Fruit fly (Drosophila melanogaster) whole organism, embryonic: ENCODE measurements around the gene Tsen34.

Experiments
- Adf1 ChIP-seq: fragments of 200-800 bp; sonication (Bioruptor generic); IDR thresholded peaks from 2 replicates; pipeline ENCODE4 v1.3.6; 2022; ENCODE audit warnings: missing biosample characterization, missing genetic modification characterization
- Antp ChIP-seq: fragments of 200-800 bp; sonication (Bioruptor generic); optimal IDR thresholded peaks from 3 replicates; lab custom pipeline; 2016; ENCODE audit warnings: missing biosample characterization, missing genetic modification characterization
- CG10321 ChIP-seq: fragments of 200-800 bp; sonication (Bioruptor generic); IDR thresholded peaks from 2 replicates; pipeline ENCODE4 v1.3.6; 2022; ENCODE audit warnings: missing biosample characterization, missing genetic modification characterization
- CG11560 ChIP-seq: fragments of 200-800 bp; sonication (Bioruptor generic); IDR thresholded peaks from 3 replicates; pipeline ENCODE4 v1.3.6; 2022; ENCODE audit warnings: missing biosample characterization, missing genetic modification characterization
- CG12219 ChIP-seq: fragments of 200-800 bp; sonication (Bioruptor generic); optimal IDR thresholded peaks from 3 replicates; lab custom pipeline; 2018; ENCODE audit warnings: missing biosample characterization, mild to moderate bottlenecking, missing genetic modification characterization
- CG12236 ChIP-seq: fragments of 200-800 bp; sonication (Bioruptor generic); optimal IDR thresholded peaks from 2 replicates; lab custom pipeline; 2016; ENCODE audit warnings: missing biosample characterization, missing genetic modification characterization
- CG18262 ChIP-seq: fragments of 200-800 bp; optimal IDR thresholded peaks from 3 replicates; lab custom pipeline; 2019; ENCODE audit warnings: missing biosample characterization, mild to moderate bottlenecking, missing genetic modification characterization, moderate library complexity
- CG18599 ChIP-seq: fragments of 200-800 bp; sonication (Bioruptor generic); optimal IDR thresholded peaks from 3 replicates; lab custom pipeline; 2017; ENCODE audit warnings: missing biosample characterization, missing genetic modification characterization, mild to moderate bottlenecking, moderate library complexity, missing genetic modification reagents
- CG2199 ChIP-seq: fragments of 200-800 bp; sonication (Bioruptor generic); IDR thresholded peaks from 3 replicates; pipeline ENCODE4 v1.3.6; 2022; ENCODE audit warnings: missing biosample characterization, missing genetic modification characterization
- CG3407 ChIP-seq: fragments of 200-800 bp; sonication (Bioruptor generic); optimal IDR thresholded peaks from 2 replicates; lab custom pipeline; 2018; ENCODE audit warnings: missing biosample characterization, mild to moderate bottlenecking, missing genetic modification characterization
- CG6175 ChIP-seq: fragments of 200-800 bp; sonication (Bioruptor generic); IDR thresholded peaks from 3 replicates; pipeline ENCODE4 v1.3.6; 2022; ENCODE audit warnings: missing biosample characterization, missing genetic modification characterization
- CG6791 ChIP-seq: fragments of 200-800 bp; sonication (Bioruptor generic); IDR thresholded peaks from 3 replicates; pipeline ENCODE4 v1.3.6; 2022; ENCODE audit warnings: missing biosample characterization, missing genetic modification characterization; ENCODE audit not compliant: partially characterized antibody
- CG6813 ChIP-seq: fragments of 200-800 bp; sonication (Bioruptor generic); optimal IDR thresholded peaks from 2 replicates; lab custom pipeline; 2017; ENCODE audit warnings: missing biosample characterization, missing genetic modification characterization, mild to moderate bottlenecking, moderate library complexity, missing genetic modification reagents
- CG9215 ChIP-seq: fragments of 200-800 bp; sonication (Bioruptor generic); IDR thresholded peaks from 2 replicates; pipeline ENCODE4 v1.3.6; 2022; ENCODE audit warnings: missing biosample characterization, missing genetic modification characterization
- Dfd ChIP-seq, 2 experiments: fragments of >200 bp; optimal IDR thresholded peaks; 2 replicates each; lab custom pipeline; 2017; ENCODE audit warnings: missing biosample characterization in 2 of 2, missing genetic modification characterization in 2 of 2
- HLH3B ChIP-seq: fragments of 200-800 bp; sonication (Bioruptor generic); IDR thresholded peaks from 2 replicates; pipeline ENCODE4 v1.3.6; 2022; ENCODE audit warnings: missing biosample characterization, missing genetic modification characterization
- HLH4C ChIP-seq: fragments of 200-800 bp; sonication (Bioruptor generic); IDR thresholded peaks from 3 replicates; pipeline ENCODE4 v1.3.6; 2022; ENCODE audit warnings: missing biosample characterization, missing genetic modification characterization; ENCODE audit not compliant: partially characterized antibody
- Kr ChIP-seq: fragments of 200-800 bp; sonication (Bioruptor generic); optimal IDR thresholded peaks from 2 replicates; lab custom pipeline; 2017; ENCODE audit warnings: missing biosample characterization, mild to moderate bottlenecking, missing genetic modification characterization
- Nf-YB ChIP-seq: fragments of 200-800 bp; sonication (Bioruptor generic); optimal IDR thresholded peaks from 3 replicates; lab custom pipeline; 2019; ENCODE audit warnings: missing biosample characterization, mild to moderate bottlenecking, missing genetic modification characterization, moderate library complexity
- Spps ChIP-seq: fragments of 200-800 bp; sonication (Bioruptor generic); optimal IDR thresholded peaks from 2 replicates; lab custom pipeline; 2018; ENCODE audit warnings: missing biosample characterization, mild to moderate bottlenecking, missing genetic modification characterization
- Stat92E ChIP-seq, 3 experiments: fragments of >200 bp in 2 of 3; fragments of 200-800 bp in 1 of 3; sonication (Bioruptor generic) in 1 of 3; optimal IDR thresholded peaks; 2 replicates each; lab custom pipeline; 2017 to 2019; ENCODE audit warnings: missing biosample characterization in 3 of 3, missing genetic modification characterization in 3 of 3, mild to moderate bottlenecking in 1 of 3, moderate library complexity in 1 of 3
- Taf1 ChIP-seq: fragments of 200-800 bp; sonication (Bioruptor generic); IDR thresholded peaks from 2 replicates; pipeline ENCODE4 v1.3.6; 2022; ENCODE audit warnings: missing biosample characterization, missing genetic modification characterization
- Trl ChIP-seq, 3 experiments: fragments of >200 bp in 2 of 3; fragments of 200-800 bp in 1 of 3; sonication (Bioruptor generic) in 1 of 3; optimal IDR thresholded peaks; 2 replicates in 1 of 3; 3 replicates in 2 of 3; lab custom pipeline; 2016 to 2017; ENCODE audit warnings: missing biosample characterization in 1 of 3, missing genetic modification characterization in 1 of 3
- YL-1 ChIP-seq: fragments of 200-800 bp; sonication (Bioruptor generic); optimal IDR thresholded peaks from 3 replicates; lab custom pipeline; 2017; ENCODE audit warnings: missing biosample characterization, mild to moderate bottlenecking, missing genetic modification characterization
- abd-A ChIP-seq: fragments of 200-800 bp; sonication (Bioruptor generic); optimal IDR thresholded peaks from 3 replicates; lab custom pipeline; 2019; ENCODE audit warnings: missing biosample characterization, mild to moderate bottlenecking, missing genetic modification characterization, moderate library complexity
- al ChIP-seq: fragments of 200-800 bp; sonication (Bioruptor generic); IDR thresholded peaks from 2 replicates; pipeline ENCODE4 v1.3.6; 2022; ENCODE audit warnings: missing biosample characterization, missing genetic modification characterization
- aop ChIP-seq: fragments of 200-800 bp; sonication (Bioruptor generic); IDR thresholded peaks from 2 replicates; pipeline ENCODE4 v1.3.6; 2022; ENCODE audit warnings: missing biosample characterization, missing genetic modification characterization
- cad ChIP-seq: fragments of >200 bp; optimal IDR thresholded peaks from 2 replicates; lab custom pipeline; 2017; ENCODE audit warnings: missing biosample characterization, missing genetic modification characterization
- ci ChIP-seq: fragments of 200-800 bp; sonication (Bioruptor generic); IDR thresholded peaks from 3 replicates; pipeline ENCODE4 v1.3.6; 2022; ENCODE audit warnings: missing biosample characterization, missing genetic modification characterization
- dmrt11E ChIP-seq: fragments of 200-800 bp; sonication (Bioruptor generic); optimal IDR thresholded peaks from 3 replicates; lab custom pipeline; 2018; ENCODE audit warnings: missing biosample characterization, mild to moderate bottlenecking, missing genetic modification characterization, moderate library complexity
- fru ChIP-seq: fragments of >200 bp; optimal IDR thresholded peaks from 2 replicates; lab custom pipeline; 2017
- ftz-f1 ChIP-seq: fragments of 200-800 bp; sonication (Bioruptor generic); optimal IDR thresholded peaks from 2 replicates; lab custom pipeline; 2016; ENCODE audit warnings: missing biosample characterization, missing genetic modification characterization
- fu2 ChIP-seq: fragments of 200-800 bp; sonication (Bioruptor generic); optimal IDR thresholded peaks from 2 replicates; lab custom pipeline; 2016; ENCODE audit warnings: missing biosample characterization, missing genetic modification characterization
- gsb-n ChIP-seq: fragments of 200-800 bp; sonication (Bioruptor generic); optimal IDR thresholded peaks from 3 replicates; lab custom pipeline; 2018; ENCODE audit warnings: missing biosample characterization, mild to moderate bottlenecking, missing genetic modification characterization
- ham ChIP-seq: fragments of 200-800 bp; sonication (Bioruptor generic); IDR thresholded peaks from 2 replicates; pipeline ENCODE4 v1.3.6; 2022; ENCODE audit warnings: missing biosample characterization, missing genetic modification characterization
- hth ChIP-seq: fragments of >200 bp; optimal IDR thresholded peaks from 2 replicates; lab custom pipeline; 2017; ENCODE audit warnings: inconsistent platforms
- onecut ChIP-seq: fragments of 200-800 bp; sonication (Bioruptor generic); IDR thresholded peaks from 2 replicates; pipeline ENCODE4 v1.3.6; 2022; ENCODE audit warnings: missing biosample characterization, missing genetic modification characterization
- org-1 ChIP-seq: fragments of 200-800 bp; sonication (Bioruptor generic); optimal IDR thresholded peaks from 2 replicates; lab custom pipeline; 2017; ENCODE audit warnings: missing biosample characterization, missing genetic modification characterization
- pan ChIP-seq, 4 experiments: fragments of >200 bp in 3 of 4; fragments of 200-800 bp in 1 of 4; sonication (Bioruptor generic) in 1 of 4; optimal IDR thresholded peaks in 3 of 4; IDR thresholded peaks in 1 of 4; 2 replicates each; pipeline versions ENCODE4 v1.3.6 to Lab custom; 2017 to 2022; ENCODE audit warnings: missing biosample characterization in 2 of 4, missing genetic modification characterization in 2 of 4, mixed read lengths in 1 of 4
- pho ChIP-seq: fragments of 200-800 bp; sonication (Bioruptor generic); optimal IDR thresholded peaks from 2 replicates; lab custom pipeline; 2016; ENCODE audit warnings: missing biosample characterization, missing genetic modification characterization
- pum ChIP-seq: fragments of 200-800 bp; sonication (Bioruptor generic); optimal IDR thresholded peaks from 2 replicates; lab custom pipeline; 2016; ENCODE audit warnings: missing biosample characterization, missing genetic modification characterization
- ro ChIP-seq: fragments of 200-800 bp; sonication (Bioruptor generic); IDR thresholded peaks from 2 replicates; pipeline ENCODE4 v1.3.6; 2022; ENCODE audit warnings: missing biosample characterization, missing genetic modification characterization
- tio ChIP-seq: fragments of 200-800 bp; sonication (Bioruptor generic); optimal IDR thresholded peaks from 2 replicates; lab custom pipeline; 2017; ENCODE audit warnings: missing biosample characterization, missing genetic modification characterization, inconsistent platforms
- tna ChIP-seq: fragments of 200-800 bp; sonication (Bioruptor generic); IDR thresholded peaks from 2 replicates; pipeline ENCODE4 v1.3.6; 2022; ENCODE audit warnings: missing biosample characterization, missing genetic modification characterization; ENCODE audit not compliant: partially characterized antibody
- trem ChIP-seq: fragments of 200-800 bp; optimal IDR thresholded peaks from 3 replicates; lab custom pipeline; 2019; ENCODE audit warnings: missing biosample characterization, mild to moderate bottlenecking, missing genetic modification characterization, moderate library complexity
- trh ChIP-seq: fragments of 200-800 bp; sonication (Bioruptor generic); optimal IDR thresholded peaks from 2 replicates; lab custom pipeline; 2016; ENCODE audit warnings: missing biosample characterization, missing genetic modification characterization
- unc-4 ChIP-seq: fragments of 200-800 bp; sonication (Bioruptor generic); IDR thresholded peaks from 2 replicates; pipeline ENCODE4 v1.3.6; 2022; ENCODE audit warnings: missing biosample characterization, missing genetic modification characterization; ENCODE audit not compliant: partially characterized antibody
- usp ChIP-seq: fragments of >200 bp; optimal IDR thresholded peaks from 2 replicates; lab custom pipeline; 2017; ENCODE audit warnings: missing biosample characterization, missing genetic modification characterization
- wek ChIP-seq: fragments of 200-800 bp; sonication (Bioruptor generic); optimal IDR thresholded peaks from 3 replicates; lab custom pipeline; 2018; ENCODE audit warnings: missing biosample characterization, mild to moderate bottlenecking, missing genetic modification characterization, moderate library complexity

Gene Tsen34

DNA sequence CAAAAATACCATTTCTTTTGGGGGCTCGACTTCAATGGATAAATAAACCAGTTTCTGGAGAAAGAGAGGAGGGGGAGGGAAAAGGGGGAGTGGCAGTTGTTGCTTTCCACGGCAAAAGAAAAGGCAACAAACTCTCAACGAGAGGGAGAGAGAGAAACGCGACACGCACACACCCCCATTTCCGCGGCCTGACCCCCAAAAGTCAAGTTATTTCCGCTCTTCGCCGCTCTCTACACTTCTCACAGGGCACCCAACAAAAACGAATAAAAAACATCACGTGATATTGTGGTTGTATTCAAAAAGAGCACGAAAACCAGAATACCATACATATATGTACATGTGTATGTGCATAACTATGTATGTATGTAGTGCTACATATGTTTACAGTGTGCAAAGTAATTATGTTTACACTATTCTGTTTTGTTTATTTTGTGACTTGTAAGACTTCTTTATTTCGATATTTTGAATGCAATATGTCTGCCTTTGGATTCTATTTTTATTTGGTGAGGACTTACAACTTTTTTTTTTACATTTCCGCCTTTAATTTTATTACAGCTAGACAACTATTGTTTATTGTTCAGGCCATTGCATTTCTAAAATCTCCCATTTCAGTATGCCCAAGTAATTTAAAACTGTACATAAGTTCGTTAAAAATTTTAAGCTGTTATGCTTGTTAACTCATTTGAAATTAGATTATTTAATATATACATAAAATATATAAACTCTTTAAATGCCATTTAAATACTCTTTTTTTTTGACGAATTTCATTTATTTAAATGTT, 19.6 kb upstream of the Tsen34 start (continued):
- TF ChIP-seq tna (GFP tag; lab: Robert Waterston, UW) (no peak), Trl (optimal IDR thresholded peaks at IDR 0.05; lab: Kevin White, UChicago) (peak; percentile 91 to 93), Trl (GFP tag; optimal IDR thresholded peaks at IDR 0.05; lab: Kevin White, UChicago) (peak; percentile 59), CG6813 (GFP tag; lab: Kevin White, UChicago) (peak; percentile 58), al (GFP tag; lab: Robert Waterston, UW) (no peak; the same call in 1 of the 2 replicates), fru (lab: Kevin White, UChicago) (no peak), CG18262 (peak; percentile 93), CG18599 (GFP tag; lab: Kevin White, UChicago) (peak; percentile 53), abd-A (peak; percentile 98), wek (peak; percentile 79), Adf1 (no peak; the same call in 1 of the 2 replicates), ftz-f1 (GFP tag; lab: Kevin White, UChicago) (peak; percentile 77), aop (GFP tag; lab: Robert Waterston, UW) (peak; percentile 93), Antp (GFP tag; lab: Kevin White, UChicago) (peak; percentile 30), Taf1 (GFP tag; lab: Robert Waterston, UW) (no peak), fu2 (GFP tag; lab: Kevin White, UChicago) (peak; percentile 7), dmrt11E (peak; percentile 63), trem (tag; lab: Kevin White, UChicago) (peak; percentile 42), CG6791 (no peak), CG9215 (GFP tag; lab: Robert Waterston, UW) (no peak), pho (GFP tag; lab: Kevin White, UChicago) (peak; percentile 73), CG11560 (no peak), unc-4 (GFP tag; lab: Robert Waterston, UW) (peak; percentile 56), cad (GFP tag; lab: Kevin White, UChicago) (no peak), HLH4C (GFP tag; lab: Robert Waterston, UW) (no peak), org-1 (GFP tag; lab: Kevin White, UChicago) (peak; percentile 39), CG2199 (GFP tag; lab: Robert Waterston, UW) (no peak), ham (GFP tag; lab: Robert Waterston, UW) (no peak), usp (no peak), pan (optimal IDR thresholded peaks at IDR 0.05; lab: Kevin White, UChicago) (no peak), pan (GFP tag; optimal IDR thresholded peaks at IDR 0.05 in 1 of 2, IDR thresholded peaks at IDR 0.05 in 1 of 2) (peak in 1 of 2 experiments; percentile 42), Spps (tag; lab: Kevin White, UChicago) (peak; percentile 18), HLH3B (no peak; the same call in 1 of the 2 replicates), onecut (peak; percentile 49; the same call in 1 of the 2 replicates), CG3407 (GFP tag; lab: Kevin White, UChicago) (peak; percentile 12), Kr (GFP tag; lab: Kevin White, UChicago) (no peak), Stat92E (GFP tag; optimal IDR thresholded peaks at IDR 0.05; lab: Kevin White, UChicago) (peak in 1 of 3 experiments; percentile 86), Nf-YB (GFP tag; lab: Kevin White, UChicago) (peak; percentile 52), ro (GFP tag; lab: Robert Waterston, UW) (no peak), CG6175 (no peak), CG10321 (no peak), Dfd (GFP tag; optimal IDR thresholded peaks at IDR 0.05; lab: Kevin White, UChicago) (no peak), hth (lab: Kevin White, UChicago) (no peak), tio (GFP tag; lab: Kevin White, UChicago) (peak; percentile 63), YL-1 (GFP tag; lab: Kevin White, UChicago) (peak; percentile 50), ci (peak; percentile 74; the same call in 2 of the 3 replicates), pum (GFP tag; lab: Kevin White, UChicago) (peak; percentile 46), trh (GFP tag; lab: Kevin White, UChicago) (peak; percentile 45), gsb-n (tag; lab: Kevin White, UChicago) (peak; percentile 54), CG12236 (GFP tag; lab: Kevin White, UChicago) (peak; percentile 20), CG12219 (GFP tag; lab: Kevin White, UChicago) (peak; percentile 65)
